Worm (Caenorhabditis elegans) whole organism, L3 larva: Measurements from ENCODE around the gene R102.8.
"Not testable (repeated sequence)": the region's sequence is repeated elsewhere in the genome, so short reads cannot be mapped to it uniquely, and the experiment has no call there.

Experiments used
- ZK546.5 ChIP-seq: sonication (generic microtip); optimal IDR thresholded peaks from 2 replicates; lab custom pipeline; 2017; ENCODE audit warnings: missing biosample characterization, missing genetic modification characterization
- ceh-16 ChIP-seq: sonication (generic microtip); optimal IDR thresholded peaks from 2 replicates; lab custom pipeline; 2017; ENCODE audit warnings: missing biosample characterization, missing genetic modification characterization
- ceh-28 ChIP-seq: fragments of 150-350 bp; optimal IDR thresholded peaks from 2 replicates; lab custom pipeline; 2014; ENCODE audit warnings: missing biosample characterization, missing genetic modification reagents, missing genetic modification characterization
- ceh-82 ChIP-seq: fragments of 150-350 bp; optimal IDR thresholded peaks from 2 replicates; lab custom pipeline; 2014; ENCODE audit warnings: missing biosample characterization, missing genetic modification characterization
- ceh-9 ChIP-seq: sonication (generic microtip); optimal IDR thresholded peaks from 2 replicates; lab custom pipeline; 2018; ENCODE audit warnings: missing biosample characterization, missing genetic modification characterization
- daf-12 ChIP-seq: fragments of 150-350 bp; optimal IDR thresholded peaks from 2 replicates; lab custom pipeline; 2014; ENCODE audit warnings: missing biosample characterization, missing genetic modification reagents, missing genetic modification characterization
- egl-5 ChIP-seq: fragments of 150-350 bp; optimal IDR thresholded peaks from 2 replicates; lab custom pipeline; 2017; ENCODE audit warnings: missing biosample characterization, missing genetic modification reagents, missing genetic modification characterization, inconsistent platforms
- elt-1 ChIP-seq: fragments of 150-350 bp; optimal IDR thresholded peaks from 2 replicates; lab custom pipeline; 2014; ENCODE audit warnings: missing biosample characterization, missing genetic modification characterization
- elt-2 ChIP-seq: sonication (generic microtip); optimal IDR thresholded peaks from 2 replicates; lab custom pipeline; 2016; ENCODE audit warnings: missing genetic modification reagents, mild to moderate bottlenecking, missing genetic modification characterization, missing compliant biosample characterization
- elt-3 ChIP-seq, 3 experiments: fragments of 150-350 bp in 1 of 3; sonication (generic microtip) in 2 of 3; optimal IDR thresholded peaks; 2 replicates in 2 of 3; 4 replicates in 1 of 3; lab custom pipeline; 2014 to 2017; ENCODE audit warnings: missing biosample characterization in 3 of 3, missing genetic modification characterization in 3 of 3
- fkh-2 ChIP-seq: fragments of 150-350 bp; optimal IDR thresholded peaks from 2 replicates; lab custom pipeline; 2014; ENCODE audit warnings: missing biosample characterization, missing genetic modification reagents, missing genetic modification characterization
- fos-1 ChIP-seq: fragments of 150-350 bp; optimal IDR thresholded peaks from 2 replicates; lab custom pipeline; 2014; ENCODE audit warnings: missing biosample characterization, missing genetic modification characterization
- jun-1 ChIP-seq: fragments of 150-350 bp; optimal IDR thresholded peaks from 2 replicates; lab custom pipeline; 2014; ENCODE audit warnings: missing biosample characterization, missing genetic modification reagents, missing genetic modification characterization
- lsy-12 ChIP-seq: sonication (generic microtip); optimal IDR thresholded peaks from 2 replicates; lab custom pipeline; 2016; ENCODE audit warnings: mild to moderate bottlenecking, missing genetic modification characterization, missing compliant biosample characterization
- nhr-23 ChIP-seq: fragments of 150-350 bp; optimal IDR thresholded peaks from 2 replicates; lab custom pipeline; 2014; ENCODE audit warnings: missing biosample characterization, missing genetic modification reagents, missing genetic modification characterization
- nhr-237 ChIP-seq: fragments of 150-350 bp; optimal IDR thresholded peaks from 2 replicates; lab custom pipeline; 2014; ENCODE audit warnings: missing biosample characterization, missing genetic modification characterization
- nhr-25 ChIP-seq: sonication (generic microtip); optimal IDR thresholded peaks from 2 replicates; lab custom pipeline; 2017; ENCODE audit warnings: missing biosample characterization, missing genetic modification characterization
- nhr-28 ChIP-seq: fragments of 150-350 bp; optimal IDR thresholded peaks from 2 replicates; lab custom pipeline; 2014; ENCODE audit warnings: missing biosample characterization, missing genetic modification characterization
- nhr-43 ChIP-seq: sonication (generic microtip); optimal IDR thresholded peaks from 2 replicates; lab custom pipeline; 2016; ENCODE audit warnings: mild to moderate bottlenecking, missing genetic modification characterization, missing compliant biosample characterization; ENCODE audit not compliant: poor library complexity, severe bottlenecking
- nhr-77 ChIP-seq: fragments of 150-350 bp; optimal IDR thresholded peaks from 2 replicates; lab custom pipeline; 2014; ENCODE audit warnings: missing biosample characterization, missing genetic modification characterization
- pha-4 ChIP-seq: fragments of 150-350 bp; optimal IDR thresholded peaks from 2 replicates; lab custom pipeline; 2014; ENCODE audit warnings: missing biosample characterization, missing genetic modification reagents, missing genetic modification characterization
- pqm-1 ChIP-seq: fragments of 150-350 bp; optimal IDR thresholded peaks from 2 replicates; lab custom pipeline; 2017; ENCODE audit warnings: missing biosample characterization, missing genetic modification characterization, inconsistent platforms
- tbx-2 ChIP-seq: sonication (generic microtip); optimal IDR thresholded peaks from 2 replicates; lab custom pipeline; 2016; ENCODE audit warnings: mild to moderate bottlenecking, missing genetic modification characterization, missing compliant biosample characterization
- unc-39 ChIP-seq: sonication (generic microtip); optimal IDR thresholded peaks from 4 replicates; lab custom pipeline; 2017; ENCODE audit warnings: missing biosample characterization, missing genetic modification characterization
- unc-62 ChIP-seq: fragments of 150-350 bp; sonication (generic microtip); optimal IDR thresholded peaks from 4 replicates; lab custom pipeline; 2014; ENCODE audit warnings: missing biosample characterization, missing genetic modification reagents, missing genetic modification characterization
- ztf-4 ChIP-seq: fragments of 150-350 bp; optimal IDR thresholded peaks from 2 replicates; lab custom pipeline; 2014; ENCODE audit warnings: missing biosample characterization, missing genetic modification characterization

R102.8 gene

ce11 chrIV:10666523-10666922, 23.5 kb downstream of the R102.8 start, which contains the start of gene epi-1:
Gene epi-1, plus strand, starts transcription at chrIV:10666823.
- TF ChIP-seq daf-12 (tag; lab: Kevin White, UChicago): no peak
- no peak for TF ChIP-seq nhr-28 (tag; lab: Kevin White, UChicago)
- no peak for TF ChIP-seq elt-3 (tag; optimal IDR thresholded peaks at IDR 0.05; lab: Kevin White, UChicago)
- TF ChIP-seq nhr-43: no peak
- TF ChIP-seq nhr-237: no peak
- TF ChIP-seq unc-62 (GFP tag; lab: Kevin White, UChicago): no peak
- no peak for TF ChIP-seq elt-1 (tag; lab: Kevin White, UChicago)
- no peak for TF ChIP-seq ZK546.5 (tag; lab: Kevin White, UChicago)
- no peak for TF ChIP-seq nhr-23 (tag; lab: Kevin White, UChicago)
- TF ChIP-seq fkh-2 (tag; lab: Kevin White, UChicago): no peak
- no peak for TF ChIP-seq egl-5
- TF ChIP-seq ceh-9 (tag; lab: Kevin White, UChicago): no peak
- TF ChIP-seq ceh-28 (tag; lab: Kevin White, UChicago): no peak
- TF ChIP-seq ceh-16 (tag; lab: Kevin White, UChicago): no peak

- TF ChIP-seq egl-5 (no peak), tbx-2 (tag; lab: Kevin White, UChicago) (no peak), ZK546.5 (tag; lab: Kevin White, UChicago) (no peak), nhr-25 (tag; lab: Kevin White, UChicago) (no peak)
Observed at ce11 chrIV:10664134-10664533, 25.9 kb downstream of the R102.8 start, which contains the start of gene K08C7.7. Gene K08C7.7, plus strand, starts transcription at chrIV:10664434.

- no peak for TF ChIP-seq daf-12 (tag; lab: Kevin White, UChicago)
- TF ChIP-seq pqm-1 (tag; lab: Kevin White, UChicago): peak; percentile 66
- no peak for TF ChIP-seq lsy-12 (tag; lab: Kevin White, UChicago)
- TF ChIP-seq elt-2: peak; percentile 57
Observed at ce11 chrIV:10661760-10662159, 28.3 kb downstream of the R102.8 start, which contains the start of gene fmo-1. Gene fmo-1, plus strand, starts transcription at chrIV:10661857.

ce11 chrIV:10661072-10661471, 29.0 kb downstream of the R102.8 start:
- TF ChIP-seq ceh-28 (tag; lab: Kevin White, UChicago): no peak
- no peak for TF ChIP-seq elt-2
- TF ChIP-seq unc-62 (GFP tag; lab: Kevin White, UChicago): no peak
- TF ChIP-seq unc-39 (tag; lab: Kevin White, UChicago): no peak
- peak; percentile 51 for TF ChIP-seq pqm-1 (tag; lab: Kevin White, UChicago)
- TF ChIP-seq pha-4: no peak
- TF ChIP-seq jun-1 (tag; lab: Kevin White, UChicago): no peak
- no peak for TF ChIP-seq ceh-82 (tag; lab: Kevin White, UChicago)

- TF ChIP-seq nhr-23 (tag; lab: Kevin White, UChicago) (no peak), pqm-1 (tag; lab: Kevin White, UChicago) (peak; percentile 32), elt-2 (peak; percentile 78)
Observed at ce11 chrIV:10656770-10657323, 33.2 kb downstream of the R102.8 start, which contains the start of gene K08C7.1. Gene K08C7.1, plus strand, starts transcription at chrIV:10656812.

ce11 chrIV:10654047-10654446, 36.0 kb downstream of the R102.8 start, which contains the start of gene glb-19:
Gene glb-19, minus strand, starts transcription at chrIV:10654147.
- TF ChIP-seq fos-1, ztf-4, nhr-77 (tag; lab: Kevin White, UChicago): not testable (repeated sequence)
